Worm (Caenorhabditis elegans): Measurements from ENCODE around the gene lgc-1.

DNA sequence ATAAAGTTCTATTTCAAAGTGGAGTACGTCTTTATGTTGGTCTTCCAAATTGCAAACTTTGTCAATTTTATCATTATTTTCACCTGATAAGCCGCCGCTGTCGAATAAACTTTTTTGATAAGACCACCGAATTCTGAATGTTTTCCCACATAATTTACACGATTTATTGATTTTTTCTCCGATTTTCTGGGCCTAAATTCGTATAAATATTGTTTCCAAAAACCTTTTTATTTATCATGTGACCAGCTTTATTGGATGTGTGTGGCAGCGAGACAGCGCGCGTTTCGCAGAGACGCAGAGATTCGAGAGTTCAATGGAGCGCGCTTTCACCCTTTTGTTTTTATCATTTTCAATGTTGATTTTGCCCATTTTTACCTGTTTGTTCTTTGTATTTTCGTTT lies 8.2 kb downstream of the lgc-1 start:
- TF ChIP-seq ztf-23 (GFP tag; IDR thresholded peaks at IDR 0.05) (no peak), cog-1 (tag; optimal IDR thresholded peaks at IDR 0.05) (no peak), tab-1 (GFP tag; IDR thresholded peaks at IDR 0.05) (no peak), ref-1 (GFP tag; conservative IDR thresholded peaks at IDR 0.05) (no peak)

All from whole organism, midembryonic.